Worm (Caenorhabditis elegans): Measurements from ENCODE around the gene scl-1.

Gene scl-1

DNA sequence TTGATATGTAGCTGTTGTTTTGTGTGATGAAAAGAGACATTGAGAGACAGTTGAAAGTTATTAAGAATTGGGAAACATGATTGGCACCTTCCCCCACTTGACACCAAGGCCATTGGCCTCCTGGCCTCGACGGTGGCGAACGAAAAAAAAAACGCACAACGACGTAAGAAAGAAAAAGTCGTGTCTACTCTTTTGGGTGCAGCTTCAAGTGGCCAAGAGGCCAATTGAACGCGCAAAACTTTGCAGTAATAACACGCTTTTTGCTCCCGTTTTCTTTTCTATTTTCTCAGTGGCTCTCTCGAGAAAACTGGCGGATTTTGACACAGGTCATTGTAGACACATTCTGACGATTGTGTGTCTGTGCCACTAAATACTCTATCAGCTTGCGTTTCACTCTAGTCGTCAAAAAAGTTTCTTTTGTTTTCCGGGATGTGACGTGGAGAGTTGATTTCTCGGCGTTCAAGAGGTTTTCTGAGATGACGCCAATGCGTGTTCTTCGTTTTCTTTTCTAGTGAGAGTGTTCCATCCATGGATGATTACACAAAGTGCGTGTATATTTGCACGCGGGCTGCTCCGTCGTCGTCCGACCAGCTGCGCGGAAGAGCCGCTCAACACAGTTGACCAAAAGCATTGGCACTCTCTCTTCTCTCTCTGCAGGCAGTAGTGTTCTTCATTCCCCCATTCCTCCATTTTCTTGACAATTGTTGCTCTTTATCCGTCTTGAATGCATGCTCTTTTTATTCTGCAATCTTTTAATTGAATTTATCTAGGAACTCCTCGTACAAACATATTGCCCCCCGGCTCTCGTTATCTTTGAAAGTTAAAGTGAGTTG lies 25.4 kb upstream of the scl-1 start:
- no peak for TF ChIP-seq unc-62 (GFP tag; optimal IDR thresholded peaks at IDR 0.05)

DNA sequence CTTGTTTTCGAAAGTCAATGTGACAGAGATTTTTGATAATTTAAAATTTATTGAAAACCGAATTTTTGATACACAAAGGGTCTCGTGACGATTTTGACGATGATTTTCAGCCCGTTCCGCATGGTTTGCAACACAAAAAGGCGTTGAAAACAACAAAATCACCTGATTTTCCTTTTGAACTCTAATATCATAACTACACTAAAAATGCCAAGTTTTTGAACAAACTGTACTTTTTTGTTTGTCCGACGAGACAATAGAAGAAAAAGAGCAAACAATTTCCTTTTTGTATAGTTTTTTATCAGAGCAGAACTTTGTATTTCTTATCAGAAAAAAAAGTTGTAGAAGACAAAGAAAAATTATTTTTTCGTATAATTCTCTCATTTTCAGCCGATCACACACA lies 24.0 kb upstream of the scl-1 start:
- no peak for TF ChIP-seq unc-62 (GFP tag; optimal IDR thresholded peaks at IDR 0.05)

DNA sequence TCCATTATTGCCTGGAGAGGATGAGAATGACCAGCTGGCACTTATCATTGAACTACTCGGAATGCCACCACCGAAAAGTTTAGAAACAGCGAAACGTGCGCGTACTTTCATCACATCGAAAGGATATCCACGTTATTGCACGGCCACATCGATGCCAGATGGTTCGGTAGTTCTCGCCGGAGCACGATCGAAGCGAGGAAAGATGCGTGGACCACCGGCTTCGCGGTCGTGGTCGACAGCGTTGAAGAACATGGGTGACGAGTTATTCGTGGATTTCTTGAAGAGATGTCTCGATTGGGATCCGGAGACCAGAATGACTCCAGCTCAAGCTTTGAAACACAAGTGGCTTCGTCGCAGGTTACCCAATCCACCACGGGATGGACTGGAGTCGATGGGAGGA lies 22.6 kb upstream of the scl-1 start:
- no peak for TF ChIP-seq unc-62 (GFP tag; optimal IDR thresholded peaks at IDR 0.05)

DNA sequence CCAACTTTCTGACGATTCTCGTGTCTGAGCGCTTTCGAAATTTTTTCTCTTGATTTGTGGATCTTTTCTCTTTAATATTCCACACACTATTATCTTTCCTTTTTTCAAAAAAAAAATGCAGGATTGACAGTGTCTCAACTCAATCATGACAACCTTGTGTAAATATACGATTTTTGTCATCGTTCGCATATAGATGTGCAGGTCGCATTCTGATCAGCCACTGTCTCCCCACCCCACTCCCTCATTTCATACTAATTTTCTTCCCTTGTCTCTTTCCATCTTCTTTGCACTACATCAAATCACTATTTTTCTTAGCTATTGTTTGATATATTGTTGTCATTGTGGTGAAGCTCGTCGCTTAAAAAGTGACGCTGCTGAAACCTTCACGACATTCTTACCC lies 20.8 kb upstream of the scl-1 start:
- TF ChIP-seq unc-62 (GFP tag; optimal IDR thresholded peaks at IDR 0.05), result no peak

DNA sequence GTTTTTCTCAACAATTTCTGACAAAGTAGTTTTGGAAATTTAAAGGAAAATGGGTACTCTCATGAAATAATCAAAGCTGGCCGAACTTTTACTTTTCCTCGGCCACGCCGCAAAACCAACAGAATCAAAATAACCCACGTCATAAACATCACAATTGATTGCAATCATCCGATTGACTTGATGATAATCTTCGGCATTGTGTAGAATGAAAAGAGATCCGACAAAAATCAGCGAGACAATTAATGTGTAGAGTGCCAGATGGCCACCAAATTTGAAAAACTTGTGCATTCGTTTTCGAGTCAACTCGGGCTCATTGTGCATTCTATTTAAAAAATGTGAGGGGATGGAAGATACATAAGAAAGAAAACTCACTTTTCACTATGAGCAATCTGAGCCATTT lies 19.3 kb upstream of the scl-1 start:
- no peak for TF ChIP-seq unc-62 (GFP tag; optimal IDR thresholded peaks at IDR 0.05)

DNA sequence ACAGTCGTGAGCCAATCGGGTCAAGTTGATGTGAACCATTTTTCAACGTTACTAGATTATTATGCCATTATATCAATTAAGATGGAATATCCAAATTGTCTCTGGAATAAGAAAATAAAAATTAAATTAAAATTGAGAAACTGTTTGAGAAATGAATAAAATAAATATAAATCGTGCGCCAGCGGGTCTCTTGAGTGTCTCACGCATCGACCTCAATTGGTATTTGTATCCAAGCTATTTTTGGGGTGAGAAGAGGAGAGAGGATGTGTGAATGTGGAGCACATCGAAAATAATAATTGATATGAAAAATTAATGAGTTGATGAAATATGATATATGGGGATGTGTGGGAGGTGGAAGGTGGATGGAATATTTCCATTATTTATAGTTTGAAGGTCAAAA lies 17.2 kb upstream of the scl-1 start, which contains the start of gene F49E11.2:
TSS of gene F49E11.2 (minus strand) at position 101 of the 400 bp plus-strand sequence.
- TF ChIP-seq unc-62 (GFP tag; optimal IDR thresholded peaks at IDR 0.05), result no peak

DNA sequence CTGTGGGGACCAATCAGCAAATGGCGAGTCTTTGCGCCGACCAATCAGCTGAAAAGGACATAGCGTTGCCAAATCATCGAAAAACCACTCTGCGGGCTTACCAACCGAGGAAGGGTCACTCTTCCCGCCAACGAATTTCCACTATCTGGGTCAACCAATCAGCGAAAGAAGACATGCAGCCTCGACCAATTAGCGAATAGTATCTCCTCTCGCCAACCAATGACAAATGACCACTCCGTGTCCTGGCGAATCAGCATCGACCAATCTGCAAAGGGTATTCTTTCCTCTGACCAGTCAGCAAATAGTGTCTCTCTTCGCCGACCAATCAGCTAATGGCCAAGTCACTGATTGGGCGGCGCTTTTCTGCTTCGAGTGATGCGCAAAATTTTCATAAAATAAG lies 14.6 kb upstream of the scl-1 start:
- TF ChIP-seq unc-62 (GFP tag; optimal IDR thresholded peaks at IDR 0.05), result no peak

DNA sequence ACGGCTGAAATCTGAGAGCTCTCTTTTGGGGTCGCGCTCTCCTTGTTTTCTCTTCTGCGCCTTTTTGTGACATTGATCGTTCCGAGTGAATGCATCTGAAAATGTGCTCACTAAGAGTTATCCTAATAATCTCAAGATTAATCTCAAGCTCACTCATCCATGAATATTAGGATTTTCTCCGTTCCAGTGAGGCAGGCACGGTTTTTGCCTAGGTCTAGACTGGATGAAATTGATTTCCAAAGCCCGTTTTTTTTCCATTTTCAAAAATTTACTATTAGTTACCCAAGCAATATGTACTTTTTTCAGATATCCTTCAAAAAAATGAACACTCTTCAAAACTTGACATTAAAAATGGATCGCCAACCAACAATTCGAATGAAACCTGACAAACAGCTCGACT lies 14.0 kb upstream of the scl-1 start, which contains the start of gene amt-2:
TSS of gene amt-2 (plus strand) at position 301 of the 400 bp plus-strand sequence.
- no peak for TF ChIP-seq unc-62 (GFP tag; optimal IDR thresholded peaks at IDR 0.05)

DNA sequence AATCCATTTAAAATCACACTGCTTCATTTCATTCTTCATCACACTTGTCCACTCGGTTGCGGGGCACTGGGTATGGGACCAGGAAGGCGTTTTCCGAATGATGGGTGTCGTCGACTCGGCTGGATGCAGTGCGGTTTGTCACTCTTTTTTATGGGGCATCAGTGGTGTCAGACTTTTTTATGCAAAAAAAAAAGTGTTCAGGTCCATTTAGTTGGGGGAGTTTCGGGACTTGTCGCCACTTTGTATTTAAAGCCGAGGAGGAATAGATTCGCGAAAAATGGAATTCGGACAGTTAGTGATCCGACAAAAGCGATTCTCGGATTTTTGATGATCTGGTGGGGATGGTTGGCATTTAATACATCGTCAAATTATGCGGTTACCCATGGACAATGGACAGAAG lies 11.1 kb upstream of the scl-1 start:
- no peak for TF ChIP-seq unc-62 (GFP tag; optimal IDR thresholded peaks at IDR 0.05)

DNA sequence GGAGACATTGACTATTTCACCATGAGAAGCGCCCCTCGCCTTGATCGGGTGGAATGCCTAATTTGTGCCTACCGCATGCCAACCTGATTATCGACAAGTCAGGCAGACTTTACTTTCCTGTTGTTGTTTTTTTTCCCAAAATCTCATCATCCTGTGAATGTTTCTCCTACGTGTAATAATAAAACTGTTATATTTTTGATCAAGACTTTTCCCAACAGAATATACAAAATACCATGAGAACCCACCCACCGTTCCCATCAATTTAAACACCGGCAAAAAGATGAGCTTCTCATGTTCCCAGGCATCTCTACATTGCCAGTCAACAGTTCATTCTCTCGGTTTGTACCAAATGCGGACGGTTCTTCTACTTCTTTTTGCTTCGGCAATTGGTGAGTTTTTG lies 9.3 kb upstream of the scl-1 start, which contains the start of gene scl-9:
TSS of gene scl-9 (plus strand) at position 301 of the 400 bp plus-strand sequence.
- no peak for TF ChIP-seq unc-62 (GFP tag; optimal IDR thresholded peaks at IDR 0.05)

DNA sequence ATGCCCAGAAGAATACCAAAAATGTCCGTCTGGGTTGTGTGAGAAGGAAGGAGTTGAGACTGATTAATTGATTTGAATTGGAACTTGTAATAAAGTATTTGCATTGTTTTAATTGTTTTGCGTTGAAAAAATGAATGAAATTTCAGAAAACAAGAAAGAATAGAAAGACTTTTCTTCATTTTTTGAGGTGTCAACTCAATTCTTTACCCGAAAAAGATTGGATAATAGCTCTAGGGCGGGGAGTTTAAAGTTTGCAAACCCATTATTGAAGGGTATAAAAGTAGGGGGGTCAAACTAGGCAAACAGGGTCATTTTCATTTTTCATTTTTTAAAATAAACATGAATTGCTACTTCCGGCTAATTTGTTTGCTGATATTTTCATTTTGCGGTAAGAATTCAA lies 8.0 kb upstream of the scl-1 start, which contains the start of gene scl-10:
TSS of gene scl-10 (plus strand) at position 301 of the 400 bp plus-strand sequence.
- TF ChIP-seq unc-62 (GFP tag; optimal IDR thresholded peaks at IDR 0.05), result no peak

DNA sequence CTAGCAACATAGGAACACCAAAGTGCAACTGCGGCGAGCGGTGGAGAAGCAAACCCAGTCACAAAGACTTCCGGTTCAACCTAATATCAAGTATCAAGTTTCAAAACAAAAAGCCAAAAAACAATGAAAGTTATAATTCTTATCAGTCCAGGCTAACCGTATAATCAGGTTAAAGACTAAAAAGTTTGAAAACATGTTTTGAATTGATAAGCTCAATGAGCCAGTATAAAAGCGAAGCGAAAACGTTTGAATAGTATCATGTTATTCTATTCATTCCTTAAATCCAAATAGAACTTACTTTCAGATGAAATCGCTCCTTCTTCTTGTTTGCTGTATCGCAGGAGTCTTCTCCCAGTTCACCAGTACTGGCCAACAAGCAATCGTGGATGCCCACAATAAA lies 5.1 kb upstream of the scl-1 start, which contains the start of gene scl-11:
TSS of gene scl-11 (plus strand) at position 301 of the 400 bp plus-strand sequence.
- TF ChIP-seq unc-62 (GFP tag; optimal IDR thresholded peaks at IDR 0.05), result no peak

DNA sequence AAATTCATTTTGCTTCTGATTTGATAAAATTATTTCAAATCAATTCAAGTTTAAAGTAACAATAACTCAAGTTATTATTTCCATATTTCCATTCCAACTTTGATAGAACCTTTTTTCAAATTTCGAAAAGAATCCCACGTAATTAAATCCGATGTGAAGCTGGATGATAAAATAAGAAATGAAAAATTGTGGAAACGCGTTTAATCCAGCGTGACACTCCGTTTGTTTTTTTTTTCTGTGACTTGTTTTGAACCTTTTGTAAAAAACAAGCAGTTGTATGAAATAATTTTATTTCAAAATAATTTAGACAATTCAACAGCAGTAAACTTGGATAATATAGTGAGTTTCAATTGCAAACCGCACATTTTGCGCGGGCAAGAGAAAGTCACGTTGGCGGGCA lies 3.6 kb upstream of the scl-1 start, which contains the start of gene F49E11.7:
TSS of gene F49E11.7 (plus strand) at position 301 of the 400 bp plus-strand sequence.
- no peak for TF ChIP-seq unc-62 (GFP tag; optimal IDR thresholded peaks at IDR 0.05)

DNA sequence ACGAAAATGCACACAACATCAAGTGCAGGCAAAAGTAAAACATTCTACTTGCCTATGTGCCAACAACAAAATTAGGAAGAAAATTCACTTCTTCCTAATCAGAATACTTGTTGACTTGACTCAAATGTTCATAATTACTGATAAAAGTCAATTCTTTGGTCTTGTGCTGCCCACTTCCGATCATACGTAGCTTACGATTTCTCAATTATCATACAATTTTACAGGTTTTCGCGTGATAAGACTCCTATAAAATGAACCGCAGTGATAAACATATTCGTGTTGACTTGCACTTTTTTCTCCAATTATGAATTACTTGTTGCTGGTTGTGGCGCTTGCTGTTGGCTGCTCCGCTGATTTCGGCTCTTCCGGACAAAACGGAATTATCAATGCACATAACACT lies 1.3 kb downstream of the scl-1 start, which contains the start of gene scl-2:
TSS of gene scl-2 (plus strand) at position 293 of the 400 bp plus-strand sequence.
- TF ChIP-seq unc-62 (GFP tag; optimal IDR thresholded peaks at IDR 0.05), result no peak

DNA sequence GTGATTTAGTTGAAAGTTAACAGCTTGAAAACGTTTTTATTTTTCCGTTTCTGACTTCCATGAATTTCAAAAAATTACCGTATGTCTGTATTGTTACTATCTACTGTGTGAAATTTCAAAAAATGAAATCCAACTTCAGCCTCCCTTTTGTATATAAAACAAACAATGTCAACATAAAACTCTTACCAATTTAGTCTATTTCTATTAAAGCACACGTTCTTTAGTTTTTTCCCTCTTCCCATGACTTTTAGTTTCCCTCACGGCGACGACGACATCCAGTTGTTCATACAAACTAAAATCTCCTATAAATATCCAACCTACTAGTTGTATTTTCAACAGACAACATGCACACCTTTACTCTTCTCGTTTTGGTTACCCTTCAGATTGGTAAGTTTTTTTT lies 3.2 kb downstream of the scl-1 start, which contains the start of gene scl-3:
TSS of gene scl-3 (plus strand) at position 301 of the 400 bp plus-strand sequence.
- no peak for TF ChIP-seq unc-62 (GFP tag; optimal IDR thresholded peaks at IDR 0.05)

DNA sequence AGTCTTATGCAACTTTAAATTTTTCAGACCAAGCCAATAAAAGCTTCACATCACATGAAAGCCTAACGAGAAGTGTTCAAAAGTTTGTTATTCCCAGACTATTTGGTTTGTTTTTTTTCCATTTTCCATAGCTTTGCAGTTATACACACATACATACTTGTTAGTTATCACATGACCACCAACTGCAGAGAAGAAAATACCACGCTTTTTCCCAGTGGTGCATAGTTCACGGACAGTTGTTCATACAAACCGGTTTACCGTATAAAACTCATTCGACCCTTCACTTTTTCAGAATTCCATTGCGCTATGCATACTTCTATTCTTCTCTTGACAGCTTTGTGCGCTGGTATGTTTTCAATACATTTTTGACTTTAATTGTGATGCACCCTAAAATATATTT lies 7.6 kb downstream of the scl-1 start, which contains the start of gene scl-5:
TSS of gene scl-5 (plus strand) at position 301 of the 400 bp plus-strand sequence.
- TF ChIP-seq unc-62 (GFP tag; optimal IDR thresholded peaks at IDR 0.05), result no peak

DNA sequence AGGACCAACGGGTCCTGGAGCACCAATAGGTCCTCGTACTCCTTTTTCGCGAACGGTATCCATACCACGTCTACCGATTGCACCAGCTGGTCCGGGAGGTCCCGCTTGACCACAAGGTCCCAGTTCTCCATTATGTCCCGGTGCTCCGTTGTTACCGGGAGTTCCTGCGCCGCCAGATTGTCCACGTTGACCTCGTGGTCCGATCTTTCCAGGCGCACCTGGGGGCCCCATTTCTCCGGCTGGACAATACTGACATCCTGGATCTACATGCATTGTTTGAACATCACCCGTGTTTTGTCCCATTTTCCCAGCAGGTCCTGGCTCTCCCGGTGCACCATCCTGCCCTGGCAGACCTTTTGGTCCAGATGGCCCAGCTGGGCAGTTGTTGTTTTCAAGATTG lies 9.9 kb downstream of the scl-1 start:
- TF ChIP-seq unc-62 (GFP tag; optimal IDR thresholded peaks at IDR 0.05), result no peak

Measured in whole organism, dauer.